Fruit fly (Drosophila melanogaster) ovary, adult (tissue): ENCODE results near the gene SF2.
A peak's percentile ranks its signal among the peaks of the same experiment; 100 is the strongest.

Experiments
- CG17801 ChIP-seq: fragments of 200-800 bp; optimal IDR thresholded peaks from 2 replicates; lab custom pipeline; 2019; ENCODE audit warnings: missing biosample characterization, mild to moderate bottlenecking, missing genetic modification characterization, moderate library complexity; ENCODE audit not compliant: partially characterized antibody

Gene SF2

dm6 chr3R:16341817-16342374 is at the start of gene SF2, which contains the start of gene pad:
TSS of gene SF2 (minus strand) at chr3R:16341988.
TSS of gene pad (plus strand) at chr3R:16342318.
- peak; percentile 77 for TF ChIP-seq CG17801 (GFP tag; lab: Kevin White, UChicago)

DNA sequence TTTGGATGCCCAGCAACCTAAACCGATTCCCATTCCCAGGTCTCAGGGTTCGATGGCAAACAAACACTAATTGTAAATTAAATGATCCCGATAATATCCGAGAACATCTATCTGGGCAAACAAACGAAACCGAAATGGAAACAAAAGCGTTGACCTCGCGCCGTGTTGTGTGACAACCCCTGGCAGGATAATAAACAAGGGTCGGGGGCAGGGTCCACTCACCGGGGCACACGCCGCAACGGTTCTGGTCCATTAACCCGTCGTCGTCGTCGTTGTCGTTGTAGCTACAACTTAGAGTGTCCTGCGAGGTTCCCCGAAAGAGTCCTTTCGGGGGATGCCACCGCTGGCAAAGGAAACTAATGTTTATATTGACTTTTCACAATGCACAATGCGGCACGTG is 47.3 kb upstream of the SF2 start:
- TF ChIP-seq CG17801 (GFP tag; lab: Kevin White, UChicago): no peak

DNA sequence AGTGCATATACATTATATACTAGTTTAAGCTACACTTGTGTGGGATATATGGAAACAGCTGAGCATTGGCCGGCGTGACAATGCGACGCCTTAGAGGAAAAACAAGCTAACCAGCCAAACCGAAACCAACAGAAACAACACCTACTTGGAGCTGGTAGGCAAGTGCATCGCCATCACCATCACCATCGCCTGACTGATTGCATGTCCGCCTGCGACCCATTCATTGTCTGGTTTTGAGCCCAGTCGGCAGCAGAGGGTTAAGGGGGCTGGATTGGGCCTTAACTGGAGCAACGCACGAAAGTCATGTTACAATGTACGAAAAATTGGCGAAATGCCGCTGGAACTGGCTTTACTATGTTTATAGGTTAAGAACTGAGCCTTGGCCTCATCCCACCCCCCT is 45.3 kb upstream of the SF2 start:
- TF ChIP-seq CG17801 (GFP tag; lab: Kevin White, UChicago): no peak

dm6 chr3R:16385586-16385985 is 43.8 kb upstream of the SF2 start:
- TF ChIP-seq CG17801 (GFP tag; lab: Kevin White, UChicago): no peak

dm6 chr3R:16374101-16374500 is 32.3 kb upstream of the SF2 start:
- no peak for TF ChIP-seq CG17801 (GFP tag; lab: Kevin White, UChicago)

- TF ChIP-seq CG17801 (GFP tag; lab: Kevin White, UChicago): no peak
Measured at dm6 chr3R:16370433-16370832, 28.6 kb upstream of the SF2 start, which contains the start of gene CG10317. TSS of gene CG10317 (minus strand) at chr3R:16370533.

DNA sequence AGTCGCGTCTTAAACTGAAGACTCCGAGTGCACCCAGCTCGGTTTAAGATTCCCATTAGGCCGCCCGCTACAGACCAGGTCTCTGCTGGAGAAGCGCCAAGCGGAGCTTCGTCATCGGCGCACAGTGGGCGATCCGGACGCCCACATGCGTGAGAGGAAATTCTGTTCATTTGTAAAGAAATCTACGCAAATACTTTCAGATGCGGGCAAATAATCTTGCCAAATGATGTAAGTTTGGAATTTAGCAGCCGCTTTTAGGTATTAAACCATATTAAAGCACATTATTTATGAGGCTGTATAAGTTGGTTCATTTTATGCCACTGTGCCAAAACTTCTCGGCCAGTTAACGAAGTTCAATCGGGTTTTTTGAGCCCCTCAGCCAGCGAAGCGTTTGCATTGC is 26.5 kb upstream of the SF2 start, which contains the start of gene js:
js (minus strand) TSS at position 19 of the 400 bp plus-strand sequence.
- no peak for TF ChIP-seq CG17801 (GFP tag; lab: Kevin White, UChicago)

- TF ChIP-seq CG17801 (GFP tag; lab: Kevin White, UChicago): no peak
Measured at dm6 chr3R:16360008-16360407, 18.2 kb upstream of the SF2 start, which contains the start of gene CG42446. TSS of gene CG42446 (minus strand) at chr3R:16360108.

- TF ChIP-seq CG17801 (GFP tag; lab: Kevin White, UChicago): no peak
Measured at dm6 chr3R:16359098-16359497, 17.3 kb upstream of the SF2 start, which contains the start of gene CG17931. TSS of gene CG17931 (minus strand) at chr3R:16359466.

dm6 chr3R:16356863-16357215 is 15.1 kb upstream of the SF2 start, which contains the start of gene CG10311:
TSS of gene CG10311 (minus strand) at chr3R:16357015.
- no peak for TF ChIP-seq CG17801 (GFP tag; lab: Kevin White, UChicago)

DNA sequence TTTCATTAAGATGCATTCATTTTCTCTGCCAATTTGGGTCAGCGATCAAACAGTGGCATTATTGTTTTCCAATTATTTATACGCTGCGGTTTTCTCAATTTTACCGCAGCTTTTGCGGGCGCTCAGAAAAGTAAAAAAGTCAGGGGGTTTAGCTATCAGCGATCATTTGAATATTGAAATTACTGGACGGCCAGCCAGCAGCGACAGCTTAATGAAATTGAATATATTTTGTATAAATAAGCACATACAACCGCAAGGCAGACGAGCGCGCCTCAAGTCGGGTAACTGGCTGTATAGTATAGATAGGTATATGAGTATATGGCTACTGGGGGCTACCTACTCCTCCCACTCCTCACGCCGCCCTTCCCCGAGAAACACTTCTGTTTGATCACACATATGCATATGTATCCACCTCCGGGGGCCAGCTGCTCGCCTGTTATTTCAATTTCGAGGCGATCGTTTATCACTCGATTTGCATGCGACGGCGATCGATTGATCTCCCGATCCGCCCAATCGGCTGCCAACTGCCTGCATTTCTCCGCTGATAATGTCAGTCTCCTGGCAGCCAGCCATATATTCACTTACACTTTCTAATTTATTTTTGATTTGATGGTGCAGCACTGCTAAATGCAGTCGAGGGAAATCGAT is 14.6 kb upstream of the SF2 start:
- no peak for TF ChIP-seq CG17801 (GFP tag; lab: Kevin White, UChicago)

- TF ChIP-seq CG17801 (GFP tag; lab: Kevin White, UChicago): no peak
Measured at dm6 chr3R:16355393-16355943, 13.7 kb upstream of the SF2 start.

DNA sequence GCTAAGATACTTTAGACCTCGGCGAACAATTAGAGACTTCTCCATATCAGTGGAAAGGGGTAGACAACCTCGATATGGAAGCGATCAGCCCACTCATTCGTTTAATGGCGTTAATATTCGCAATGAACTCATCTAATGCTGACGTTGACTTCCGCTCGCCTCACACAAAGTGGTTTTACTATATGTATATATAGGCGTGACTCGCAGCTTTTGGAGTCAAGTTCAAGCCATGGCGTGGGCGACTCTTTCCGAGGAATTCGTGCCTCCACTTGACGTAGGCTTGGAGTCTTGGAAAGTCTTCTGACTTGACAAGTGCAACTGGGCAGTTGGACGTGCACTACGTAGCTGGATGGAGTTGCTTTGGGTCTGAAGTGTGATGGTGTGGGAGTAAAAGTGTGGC is 11.9 kb upstream of the SF2 start:
- TF ChIP-seq CG17801 (GFP tag; lab: Kevin White, UChicago): no peak

- no peak for TF ChIP-seq CG17801 (GFP tag; lab: Kevin White, UChicago)
Measured at dm6 chr3R:16353195-16353594, 11.4 kb upstream of the SF2 start.

DNA sequence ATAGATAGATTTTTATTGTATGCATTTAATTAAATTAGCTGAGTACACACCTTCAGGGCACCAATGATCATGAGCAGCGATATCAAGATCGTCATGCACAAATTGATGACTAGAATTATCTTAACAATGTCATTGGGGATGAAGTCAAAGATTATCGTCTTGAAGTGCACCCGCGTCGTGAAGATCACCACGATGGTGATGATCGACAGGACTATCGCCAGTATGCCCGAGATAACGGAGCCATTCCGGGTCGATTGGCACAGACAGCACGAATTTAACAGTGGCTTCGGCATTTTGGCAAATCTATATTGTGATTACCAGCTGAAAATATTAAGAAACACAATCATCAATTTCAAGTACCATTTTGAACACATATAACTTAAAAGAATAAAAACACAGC is 10.3 kb upstream of the SF2 start:
- no peak for TF ChIP-seq CG17801 (GFP tag; lab: Kevin White, UChicago)

- no peak for TF ChIP-seq CG17801 (GFP tag; lab: Kevin White, UChicago)
Measured at dm6 chr3R:16351044-16351443, 9.3 kb upstream of the SF2 start.
